Fruit fly (Drosophila melanogaster) whole organism, embryonic: ENCODE results near the gene Cpr30B.

Source experiments
- Abd-B ChIP-seq: fragments of 200-800 bp; sonication (Bioruptor generic); optimal IDR thresholded peaks from 2 replicates; lab custom pipeline; 2018; ENCODE audit warnings: missing biosample characterization, mild to moderate bottlenecking, missing genetic modification characterization, moderate library complexity
- Atf3 ChIP-seq: fragments of 200-800 bp; sonication (Bioruptor generic); optimal IDR thresholded peaks from 3 replicates; lab custom pipeline; 2016; ENCODE audit warnings: missing biosample characterization, missing genetic modification characterization
- Bgb ChIP-seq: fragments of 200-800 bp; sonication (Bioruptor generic); IDR thresholded peaks from 2 replicates; pipeline ENCODE4 v1.3.6; 2022; ENCODE audit warnings: missing biosample characterization, missing genetic modification characterization; ENCODE audit not compliant: partially characterized antibody
- CG10274 ChIP-seq: fragments of 200-800 bp; sonication (Bioruptor generic); optimal IDR thresholded peaks from 3 replicates; lab custom pipeline; 2017; ENCODE audit warnings: missing biosample characterization, mild to moderate bottlenecking, missing genetic modification characterization
- CG11247 ChIP-seq: fragments of 200-800 bp; sonication (Bioruptor generic); IDR thresholded peaks from 2 replicates; pipeline ENCODE4 v1.3.6; 2022; ENCODE audit warnings: missing biosample characterization, missing genetic modification characterization
- CG13624 ChIP-seq: fragments of 200-800 bp; sonication (Bioruptor generic); optimal IDR thresholded peaks from 2 replicates; lab custom pipeline; 2016; ENCODE audit warnings: missing biosample characterization, missing genetic modification characterization
- CG17568 ChIP-seq: fragments of 200-800 bp; sonication (Bioruptor generic); optimal IDR thresholded peaks from 2 replicates; lab custom pipeline; 2018; ENCODE audit warnings: missing biosample characterization, mild to moderate bottlenecking, missing genetic modification characterization, moderate library complexity
- CG17612 ChIP-seq: fragments of 200-800 bp; sonication (Bioruptor generic); IDR thresholded peaks from 2 replicates; pipeline ENCODE4 v1.3.6; 2022; ENCODE audit warnings: missing biosample characterization, missing genetic modification characterization
- CG2199 ChIP-seq: fragments of 200-800 bp; sonication (Bioruptor generic); IDR thresholded peaks from 3 replicates; pipeline ENCODE4 v1.3.6; 2022; ENCODE audit warnings: missing biosample characterization, missing genetic modification characterization
- CG30431 ChIP-seq: fragments of 200-800 bp; sonication (Bioruptor generic); optimal IDR thresholded peaks from 2 replicates; lab custom pipeline; 2017; ENCODE audit warnings: missing biosample characterization, missing genetic modification characterization
- CG3065 ChIP-seq: fragments of 200-800 bp; sonication (Bioruptor generic); optimal IDR thresholded peaks from 2 replicates; lab custom pipeline; 2016; ENCODE audit warnings: missing biosample characterization, missing genetic modification characterization
- CG31365 ChIP-seq: fragments of 200-800 bp; sonication (Bioruptor generic); optimal IDR thresholded peaks from 2 replicates; lab custom pipeline; 2018; ENCODE audit warnings: missing biosample characterization, mild to moderate bottlenecking, missing genetic modification characterization
- CG3163 ChIP-seq: fragments of 200-800 bp; sonication (Bioruptor generic); optimal IDR thresholded peaks from 3 replicates; lab custom pipeline; 2016; ENCODE audit warnings: missing biosample characterization, missing genetic modification characterization
- CG33557 ChIP-seq: fragments of 200-800 bp; sonication (Bioruptor generic); optimal IDR thresholded peaks from 2 replicates; lab custom pipeline; 2019; ENCODE audit warnings: missing biosample characterization, mild to moderate bottlenecking, missing genetic modification characterization, moderate library complexity
- CG34224 ChIP-seq: fragments of 200-800 bp; sonication (Bioruptor generic); IDR thresholded peaks from 3 replicates; pipeline ENCODE4 v1.3.6; 2022; ENCODE audit warnings: missing biosample characterization, missing genetic modification characterization; ENCODE audit not compliant: partially characterized antibody
- CG34376 ChIP-seq: fragments of 200-800 bp; sonication (Bioruptor generic); optimal IDR thresholded peaks from 2 replicates; lab custom pipeline; 2018; ENCODE audit warnings: missing biosample characterization, mild to moderate bottlenecking, missing genetic modification characterization
- CG3847 ChIP-seq: fragments of 200-800 bp; sonication (Bioruptor generic); IDR thresholded peaks from 2 replicates; pipeline ENCODE4 v1.3.6; 2022; ENCODE audit warnings: missing biosample characterization, missing genetic modification characterization
- CG3995 ChIP-seq: fragments of 200-800 bp; sonication (Bioruptor generic); optimal IDR thresholded peaks from 3 replicates; lab custom pipeline; 2016; ENCODE audit warnings: missing biosample characterization, missing genetic modification characterization
- CG42726 ChIP-seq: fragments of 200-800 bp; sonication (Bioruptor generic); IDR thresholded peaks from 2 replicates; pipeline ENCODE4 v1.3.6; 2022; ENCODE audit warnings: missing biosample characterization, missing genetic modification characterization; ENCODE audit not compliant: partially characterized antibody
- CG4360 ChIP-seq: fragments of 200-800 bp; sonication (Bioruptor generic); IDR thresholded peaks from 2 replicates; pipeline ENCODE4 v1.3.6; 2022; ENCODE audit warnings: missing biosample characterization, missing genetic modification characterization
- CG6654 ChIP-seq: fragments of 200-800 bp; sonication (Bioruptor generic); optimal IDR thresholded peaks from 2 replicates; lab custom pipeline; 2017; ENCODE audit warnings: missing biosample characterization, mild to moderate bottlenecking, missing genetic modification characterization
- CG6813 ChIP-seq: fragments of 200-800 bp; sonication (Bioruptor generic); optimal IDR thresholded peaks from 2 replicates; lab custom pipeline; 2017; ENCODE audit warnings: missing biosample characterization, missing genetic modification characterization, mild to moderate bottlenecking, moderate library complexity, missing genetic modification reagents
- CG7271 ChIP-seq: fragments of 200-800 bp; sonication (Bioruptor generic); optimal IDR thresholded peaks from 2 replicates; lab custom pipeline; 2018; ENCODE audit warnings: missing biosample characterization, mild to moderate bottlenecking, missing genetic modification characterization, moderate library complexity
- CG8478 ChIP-seq: fragments of >200 bp; optimal IDR thresholded peaks from 2 replicates; lab custom pipeline; 2018
- CoRest ChIP-seq: fragments of 200-800 bp; sonication (Bioruptor generic); optimal IDR thresholded peaks from 3 replicates; lab custom pipeline; 2018; ENCODE audit warnings: missing biosample characterization, mild to moderate bottlenecking, missing genetic modification characterization, moderate library complexity
- Dip2 ChIP-seq: fragments of 200-800 bp; sonication (Bioruptor generic); IDR thresholded peaks from 2 replicates; pipeline ENCODE4 v1.3.6; 2022; ENCODE audit warnings: missing biosample characterization, missing genetic modification characterization
- Doc3 ChIP-seq: fragments of 200-800 bp; sonication (Bioruptor generic); IDR thresholded peaks from 3 replicates; pipeline ENCODE4 v1.3.6; 2022; ENCODE audit warnings: missing biosample characterization, missing genetic modification characterization; ENCODE audit not compliant: partially characterized antibody
- Ets97D ChIP-seq: fragments of 200-800 bp; sonication (Bioruptor generic); optimal IDR thresholded peaks from 3 replicates; lab custom pipeline; 2016; ENCODE audit warnings: missing biosample characterization, missing genetic modification characterization
- Gug ChIP-seq: fragments of 200-800 bp; sonication (Bioruptor generic); IDR thresholded peaks from 4 replicates; pipeline ENCODE4 v1.3.6; 2022; ENCODE audit warnings: missing biosample characterization, missing genetic modification characterization
- Hey ChIP-seq: fragments of 200-800 bp; sonication (Bioruptor generic); optimal IDR thresholded peaks from 3 replicates; lab custom pipeline; 2018; ENCODE audit warnings: missing biosample characterization, mild to moderate bottlenecking, missing genetic modification characterization
- HmgD ChIP-seq: fragments of 200-800 bp; sonication (Bioruptor generic); optimal IDR thresholded peaks from 3 replicates; lab custom pipeline; 2016; ENCODE audit warnings: missing biosample characterization, missing genetic modification characterization
- Hsf ChIP-seq: fragments of 200-800 bp; sonication (Bioruptor generic); optimal IDR thresholded peaks from 3 replicates; lab custom pipeline; 2016; ENCODE audit warnings: missing biosample characterization, missing genetic modification characterization
- Meics ChIP-seq: fragments of 200-800 bp; sonication (Bioruptor generic); optimal IDR thresholded peaks from 2 replicates; lab custom pipeline; 2017; ENCODE audit warnings: missing biosample characterization, mild to moderate bottlenecking, missing genetic modification characterization
- NFAT ChIP-seq: fragments of 200-800 bp; sonication (Bioruptor generic); IDR thresholded peaks from 2 replicates; pipeline ENCODE4 v1.3.6; 2022; ENCODE audit warnings: missing biosample characterization, missing genetic modification characterization
- Rx ChIP-seq: fragments of 200-800 bp; sonication (Bioruptor generic); IDR thresholded peaks from 2 replicates; pipeline ENCODE4 v1.3.6; 2022; ENCODE audit warnings: missing biosample characterization, missing genetic modification characterization
- TFAM ChIP-seq: fragments of 200-800 bp; sonication (Bioruptor generic); optimal IDR thresholded peaks from 2 replicates; lab custom pipeline; 2017; ENCODE audit warnings: missing biosample characterization, missing genetic modification characterization, inconsistent platforms
- abd-A ChIP-seq: fragments of 200-800 bp; sonication (Bioruptor generic); optimal IDR thresholded peaks from 3 replicates; lab custom pipeline; 2019; ENCODE audit warnings: missing biosample characterization, mild to moderate bottlenecking, missing genetic modification characterization, moderate library complexity
- br ChIP-seq: fragments of >200 bp; optimal IDR thresholded peaks from 2 replicates; lab custom pipeline; 2017
- chn ChIP-seq: fragments of 200-800 bp; sonication (Bioruptor generic); optimal IDR thresholded peaks from 2 replicates; lab custom pipeline; 2016; ENCODE audit warnings: missing biosample characterization, missing genetic modification characterization
- ci ChIP-seq: fragments of 200-800 bp; sonication (Bioruptor generic); IDR thresholded peaks from 3 replicates; pipeline ENCODE4 v1.3.6; 2022; ENCODE audit warnings: missing biosample characterization, missing genetic modification characterization
- disco-r ChIP-seq: fragments of 200-800 bp; sonication (Bioruptor generic); optimal IDR thresholded peaks from 2 replicates; lab custom pipeline; 2016; ENCODE audit warnings: missing biosample characterization, missing genetic modification characterization
- fd3F ChIP-seq: fragments of 200-800 bp; sonication (Bioruptor generic); optimal IDR thresholded peaks from 2 replicates; lab custom pipeline; 2018; ENCODE audit warnings: missing biosample characterization, mild to moderate bottlenecking, missing genetic modification characterization, moderate library complexity
- ind ChIP-seq: fragments of 200-800 bp; sonication (Bioruptor generic); optimal IDR thresholded peaks from 3 replicates; lab custom pipeline; 2016; ENCODE audit warnings: missing biosample characterization, missing genetic modification characterization
- mld ChIP-seq: fragments of 200-800 bp; sonication (Bioruptor generic); IDR thresholded peaks from 3 replicates; pipeline ENCODE4 v1.3.6; 2022; ENCODE audit warnings: missing biosample characterization, missing genetic modification characterization; ENCODE audit not compliant: partially characterized antibody
- nerfin-2 ChIP-seq: fragments of 200-800 bp; sonication (Bioruptor generic); IDR thresholded peaks from 2 replicates; pipeline ENCODE4 v1.3.6; 2022; ENCODE audit warnings: missing biosample characterization, missing genetic modification characterization; ENCODE audit not compliant: partially characterized antibody
- seq ChIP-seq: fragments of 200-800 bp; sonication (Bioruptor generic); IDR thresholded peaks from 2 replicates; pipeline ENCODE4 v1.3.6; 2022; ENCODE audit warnings: missing biosample characterization, missing genetic modification characterization
- sisA ChIP-seq: fragments of 200-800 bp; sonication (Bioruptor generic); IDR thresholded peaks from 2 replicates; pipeline ENCODE4 v1.3.6; 2022; ENCODE audit warnings: missing biosample characterization, missing genetic modification characterization
- slbo ChIP-seq: fragments of 200-800 bp; sonication (Bioruptor generic); IDR thresholded peaks from 2 replicates; pipeline ENCODE4 v1.3.6; 2022; ENCODE audit warnings: missing biosample characterization, missing genetic modification characterization
- tio ChIP-seq: fragments of 200-800 bp; sonication (Bioruptor generic); optimal IDR thresholded peaks from 2 replicates; lab custom pipeline; 2017; ENCODE audit warnings: missing biosample characterization, missing genetic modification characterization, inconsistent platforms
- trh ChIP-seq: fragments of 200-800 bp; sonication (Bioruptor generic); optimal IDR thresholded peaks from 2 replicates; lab custom pipeline; 2016; ENCODE audit warnings: missing biosample characterization, missing genetic modification characterization
- wdn ChIP-seq: fragments of 200-800 bp; sonication (Bioruptor generic); IDR thresholded peaks from 2 replicates; pipeline ENCODE4 v1.3.6; 2022; ENCODE audit warnings: missing biosample characterization, missing genetic modification characterization
- yki ChIP-seq: fragments of >200 bp; optimal IDR thresholded peaks from 3 replicates; lab custom pipeline; 2018

Gene Cpr30B

dm6 chr2L:9525719-9526118 lies 17.0 kb upstream of the Cpr30B start (continued):
- TF ChIP-seq CG6813 (peak; percentile 98), br (lab: Kevin White, UChicago) (no peak), Gug (GFP tag; lab: Robert Waterston, UW) (no peak), TFAM (peak; percentile 83), Rx (GFP tag; lab: Robert Waterston, UW) (0 out of 2 replicates have a peak, but pooled peaks have one; percentile 44), tio (GFP tag; lab: Kevin White, UChicago) (peak; percentile 68), CG3163 (GFP tag; lab: Kevin White, UChicago) (peak; percentile 78), CG42726 (GFP tag; lab: Robert Waterston, UW) (no peak), CG3995 (GFP tag; lab: Kevin White, UChicago) (peak; percentile 25), yki (lab: Kevin White, UChicago) (no peak), CG11247 (GFP tag; lab: Robert Waterston, UW) (peak; percentile 73), CG17612 (peak; percentile 49; the same call in 1 of the 2 replicates), ci (peak; percentile 93), ind (GFP tag; lab: Kevin White, UChicago) (peak; percentile 26), CG33557 (GFP tag; lab: Kevin White, UChicago) (peak; percentile 95), Hsf (GFP tag; lab: Kevin White, UChicago) (peak; percentile 66), CG2199 (GFP tag; lab: Robert Waterston, UW) (0 out of 3 replicates have a peak, but pooled peaks have one; percentile 75), fd3F (peak; percentile 85), Hey (peak; percentile 91), Meics (GFP tag; lab: Kevin White, UChicago) (peak; percentile 88), CoRest (tag; lab: Kevin White, UChicago) (peak; percentile 73), CG3847 (peak; percentile 52), trh (peak; percentile 66), sisA (GFP tag; lab: Robert Waterston, UW) (no peak), CG34376 (GFP tag; lab: Kevin White, UChicago) (peak; percentile 93), Abd-B (GFP tag; lab: Kevin White, UChicago) (no peak), CG6654 (peak; percentile 20), Bgb (GFP tag; lab: Robert Waterston, UW) (no peak), chn (GFP tag; lab: Kevin White, UChicago) (peak; percentile 55), CG3065 (GFP tag; lab: Kevin White, UChicago) (peak; percentile 87), HmgD (peak; percentile 37), mld (GFP tag; lab: Robert Waterston, UW) (no peak), CG10274 (GFP tag; lab: Kevin White, UChicago) (peak; percentile 75), CG4360 (GFP tag; lab: Robert Waterston, UW) (peak; percentile 52; the same call in 1 of the 2 replicates), NFAT (peak; percentile 49; the same call in 1 of the 2 replicates), CG8478 (lab: Kevin White, UChicago) (no peak), CG17568 (GFP tag; lab: Kevin White, UChicago) (peak; percentile 95), Doc3 (GFP tag; lab: Robert Waterston, UW) (no peak), abd-A (tag; lab: Kevin White, UChicago) (peak; percentile 64), Atf3 (GFP tag; lab: Kevin White, UChicago) (peak; percentile 76), Ets97D (GFP tag; lab: Kevin White, UChicago) (peak; percentile 42), nerfin-2 (no peak), slbo (no peak), wdn (GFP tag; lab: Robert Waterston, UW) (peak; percentile 62; the same call in 1 of the 2 replicates), CG13624 (peak; percentile 72), seq (GFP tag; lab: Robert Waterston, UW) (peak; percentile 94), CG30431 (GFP tag; lab: Kevin White, UChicago) (peak; percentile 58), CG7271 (tag; lab: Kevin White, UChicago) (peak; percentile 85), CG34224 (GFP tag; lab: Robert Waterston, UW) (no peak), CG31365 (tag; lab: Kevin White, UChicago) (peak; percentile 86), disco-r (GFP tag; lab: Kevin White, UChicago) (peak; percentile 82), Dip2 (GFP tag; lab: Robert Waterston, UW) (no peak)
